Fruit fly (Drosophila melanogaster) whole organism, prepupa: Measurements from ENCODE around the gene CG16789.

ENCODE experiments used
- Blimp-1 ChIP-seq: fragments of 200-800 bp; sonication (Bioruptor generic); optimal IDR thresholded peaks from 3 replicates; lab custom pipeline; 2017; ENCODE audit warnings: missing biosample characterization, missing genetic modification characterization, mild to moderate bottlenecking, moderate library complexity, missing genetic modification reagents
- CG10631 ChIP-seq: fragments of 200-800 bp; sonication (Bioruptor generic); optimal IDR thresholded peaks from 2 replicates; lab custom pipeline; 2016; ENCODE audit warnings: missing biosample characterization, missing genetic modification characterization
- CG10669 ChIP-seq: fragments of 200-800 bp; sonication (Bioruptor generic); optimal IDR thresholded peaks from 3 replicates; lab custom pipeline; 2018; ENCODE audit warnings: missing biosample characterization, mild to moderate bottlenecking, missing genetic modification characterization, moderate library complexity
- CG11902 ChIP-seq: fragments of 200-800 bp; sonication (Bioruptor generic); optimal IDR thresholded peaks from 3 replicates; lab custom pipeline; 2016; ENCODE audit warnings: missing biosample characterization, missing genetic modification characterization
- CG15336 ChIP-seq: fragments of 200-800 bp; sonication (Bioruptor generic); IDR thresholded peaks from 2 replicates; pipeline ENCODE4 v1.3.6; 2022; ENCODE audit warnings: missing biosample characterization, missing genetic modification characterization
- CG3032 ChIP-seq: fragments of 200-800 bp; optimal IDR thresholded peaks from 2 replicates; lab custom pipeline; 2019; ENCODE audit warnings: missing biosample characterization, mild to moderate bottlenecking, missing genetic modification characterization, moderate library complexity
- CG31627 ChIP-seq: fragments of 200-800 bp; sonication (Bioruptor generic); optimal IDR thresholded peaks from 3 replicates; lab custom pipeline; 2016; ENCODE audit warnings: missing biosample characterization, missing genetic modification characterization
- CG32006 ChIP-seq: fragments of 200-800 bp; sonication (Bioruptor generic); optimal IDR thresholded peaks from 3 replicates; lab custom pipeline; 2017; ENCODE audit warnings: missing biosample characterization, mild to moderate bottlenecking, missing genetic modification characterization
- CG34406 ChIP-seq: fragments of 200-800 bp; sonication (Bioruptor generic); optimal IDR thresholded peaks from 3 replicates; lab custom pipeline; 2016; ENCODE audit warnings: missing biosample characterization, missing genetic modification characterization
- CG6276 ChIP-seq: fragments of 200-800 bp; sonication (Bioruptor generic); optimal IDR thresholded peaks from 2 replicates; lab custom pipeline; 2017; ENCODE audit warnings: missing biosample characterization, mild to moderate bottlenecking, missing genetic modification characterization
- CG6792 ChIP-seq: fragments of 200-800 bp; sonication (Bioruptor generic); optimal IDR thresholded peaks from 3 replicates; lab custom pipeline; 2016; ENCODE audit warnings: missing biosample characterization, missing genetic modification characterization
- CG6808 ChIP-seq: fragments of 200-800 bp; sonication (Bioruptor generic); optimal IDR thresholded peaks from 3 replicates; lab custom pipeline; 2017; ENCODE audit warnings: missing biosample characterization, missing genetic modification characterization, mild to moderate bottlenecking, moderate library complexity, missing genetic modification reagents
- CG6854 ChIP-seq: fragments of 200-800 bp; sonication (Bioruptor generic); optimal IDR thresholded peaks from 2 replicates; lab custom pipeline; 2017; ENCODE audit warnings: missing biosample characterization, mild to moderate bottlenecking, missing genetic modification characterization
- CG7368 ChIP-seq: fragments of 200-800 bp; sonication (Bioruptor generic); optimal IDR thresholded peaks from 3 replicates; lab custom pipeline; 2016; ENCODE audit warnings: missing biosample characterization, missing genetic modification characterization
- CG8319 ChIP-seq: fragments of 200-800 bp; sonication (Bioruptor generic); optimal IDR thresholded peaks from 3 replicates; lab custom pipeline; 2016; ENCODE audit warnings: missing biosample characterization, missing genetic modification characterization
- CG8632 ChIP-seq: fragments of 200-800 bp; sonication (Bioruptor generic); optimal IDR thresholded peaks from 3 replicates; lab custom pipeline; 2016; ENCODE audit warnings: missing biosample characterization, missing genetic modification characterization
- Eip75B ChIP-seq: fragments of 200-800 bp; sonication (Bioruptor generic); optimal IDR thresholded peaks from 3 replicates; lab custom pipeline; 2016; ENCODE audit warnings: missing biosample characterization, missing genetic modification characterization
- Eip78C ChIP-seq: fragments of 200-800 bp; sonication (Bioruptor generic); peaks from one replicate; lab custom pipeline; 2016; ENCODE audit warnings: missing biosample characterization, missing genetic modification characterization
- Ets21C ChIP-seq: fragments of 200-800 bp; sonication (Bioruptor generic); optimal IDR thresholded peaks from 3 replicates; lab custom pipeline; 2016; ENCODE audit warnings: missing biosample characterization, missing genetic modification characterization
- Ets96B ChIP-seq: fragments of 200-800 bp; optimal IDR thresholded peaks from 2 replicates; lab custom pipeline; 2019; ENCODE audit warnings: missing biosample characterization, mild to moderate bottlenecking, missing genetic modification characterization, moderate library complexity
- Hr39 ChIP-seq: fragments of 200-800 bp; sonication (Bioruptor generic); optimal IDR thresholded peaks from 2 replicates; lab custom pipeline; 2016; ENCODE audit warnings: missing biosample characterization, missing genetic modification characterization
- Hr4 ChIP-seq: fragments of 200-800 bp; sonication (Bioruptor generic); optimal IDR thresholded peaks from 3 replicates; lab custom pipeline; 2016; ENCODE audit warnings: missing biosample characterization, missing genetic modification characterization
- Lpt ChIP-seq: fragments of 200-800 bp; sonication (Bioruptor generic); optimal IDR thresholded peaks from 3 replicates; lab custom pipeline; 2016; ENCODE audit warnings: missing biosample characterization, missing genetic modification characterization
- OdsH ChIP-seq: fragments of 200-800 bp; sonication (Bioruptor generic); optimal IDR thresholded peaks from 3 replicates; lab custom pipeline; 2016; ENCODE audit warnings: missing biosample characterization, missing genetic modification characterization
- Sox14 ChIP-seq: fragments of 200-800 bp; sonication (Bioruptor generic); optimal IDR thresholded peaks from 3 replicates; lab custom pipeline; 2016; ENCODE audit warnings: missing biosample characterization, missing genetic modification characterization
- Sox15 ChIP-seq: fragments of 200-800 bp; sonication (Bioruptor generic); optimal IDR thresholded peaks from 3 replicates; lab custom pipeline; 2016; ENCODE audit warnings: missing biosample characterization, missing genetic modification characterization
- achi ChIP-seq: fragments of 200-800 bp; sonication (Bioruptor generic); optimal IDR thresholded peaks from 3 replicates; lab custom pipeline; 2016; ENCODE audit warnings: missing biosample characterization, missing genetic modification characterization
- acj6 ChIP-seq: fragments of 200-800 bp; sonication (Bioruptor generic); optimal IDR thresholded peaks from 3 replicates; lab custom pipeline; 2016; ENCODE audit warnings: missing biosample characterization, missing genetic modification characterization
- cyc ChIP-seq: fragments of 200-800 bp; sonication (Bioruptor generic); optimal IDR thresholded peaks from 3 replicates; lab custom pipeline; 2016; ENCODE audit warnings: missing biosample characterization, missing genetic modification characterization
- dsx ChIP-seq: fragments of 200-800 bp; optimal IDR thresholded peaks from 3 replicates; lab custom pipeline; 2019; ENCODE audit warnings: missing biosample characterization, mild to moderate bottlenecking, missing genetic modification characterization, moderate library complexity; ENCODE audit not compliant: poor library complexity, severe bottlenecking
- eg ChIP-seq: fragments of 200-800 bp; sonication (Bioruptor generic); IDR thresholded peaks from 3 replicates; pipeline ENCODE4 v1.3.6; 2022; ENCODE audit warnings: missing biosample characterization, missing genetic modification characterization
- esn ChIP-seq: fragments of 200-800 bp; sonication (Bioruptor generic); optimal IDR thresholded peaks from 2 replicates; lab custom pipeline; 2016; ENCODE audit warnings: missing biosample characterization, mild to moderate bottlenecking, missing genetic modification characterization, moderate library complexity
- fd59A ChIP-seq: fragments of 200-800 bp; sonication (Bioruptor generic); optimal IDR thresholded peaks from 2 replicates; lab custom pipeline; 2017; ENCODE audit warnings: missing biosample characterization, mild to moderate bottlenecking, missing genetic modification characterization, missing genetic modification reagents
- fd85E ChIP-seq: fragments of 200-800 bp; sonication (Bioruptor generic); optimal IDR thresholded peaks from 3 replicates; lab custom pipeline; 2016; ENCODE audit warnings: missing biosample characterization, missing genetic modification characterization
- fkh ChIP-seq: fragments of 200-800 bp; sonication (Bioruptor generic); optimal IDR thresholded peaks from 3 replicates; lab custom pipeline; 2017; ENCODE audit warnings: missing biosample characterization, mild to moderate bottlenecking, missing genetic modification characterization, moderate library complexity
- net ChIP-seq: fragments of 200-800 bp; sonication (Bioruptor generic); optimal IDR thresholded peaks from 3 replicates; lab custom pipeline; 2016; ENCODE audit warnings: missing biosample characterization, missing genetic modification characterization
- salr ChIP-seq, 2 experiments: fragments of 200-800 bp; sonication (Bioruptor generic); optimal IDR thresholded peaks; 3 replicates each; lab custom pipeline; 2016 to 2018; ENCODE audit warnings: missing biosample characterization in 2 of 2, missing genetic modification characterization in 2 of 2, mild to moderate bottlenecking in 1 of 2
- spab ChIP-seq: fragments of 200-800 bp; sonication (Bioruptor generic); optimal IDR thresholded peaks from 2 replicates; lab custom pipeline; 2017; ENCODE audit warnings: missing biosample characterization, mild to moderate bottlenecking, missing genetic modification characterization, missing genetic modification reagents
- ss ChIP-seq, 2 experiments: fragments of 200-800 bp; sonication (Bioruptor generic); optimal IDR thresholded peaks; 2 replicates in 1 of 2; 3 replicates in 1 of 2; lab custom pipeline; 2017 to 2018; ENCODE audit warnings: mild to moderate bottlenecking in 2 of 2, missing biosample characterization in 2 of 2, missing genetic modification characterization in 2 of 2, moderate library complexity in 1 of 2

The CG16789 gene

dm6 chr3R:9593408-9594250, 27.6 kb downstream of the CG16789 start (continued):
- TF ChIP-seq CG34406 (GFP tag; lab: Kevin White, UChicago) = peak; percentile 37
- TF ChIP-seq dsx (GFP tag; lab: Kevin White, UChicago) = peak; percentile 82
- peak; percentile 57 for TF ChIP-seq CG7368 (GFP tag; lab: Kevin White, UChicago)
- TF ChIP-seq eg (GFP tag; lab: Robert Waterston, UW) = peak; percentile 88
- no peak for TF ChIP-seq Sox15 (GFP tag; lab: Kevin White, UChicago)
- TF ChIP-seq esn = peak; percentile 9
- TF ChIP-seq CG6792 (GFP tag; lab: Kevin White, UChicago) = peak; percentile 48
- TF ChIP-seq CG10631 = peak; percentile 80

- TF ChIP-seq fd59A (GFP tag; lab: Kevin White, UChicago) (peak; percentile 58), CG11902 (GFP tag; lab: Kevin White, UChicago) (peak; percentile 3), salr (GFP tag; optimal IDR thresholded peaks at IDR 0.05; lab: Kevin White, UChicago) (peak in 1 of 2 experiments; percentile 11), CG6792 (GFP tag; lab: Kevin White, UChicago) (peak; percentile 27), Hr4 (peak; percentile 61), dsx (GFP tag; lab: Kevin White, UChicago) (no peak), CG32006 (peak; percentile 82), fd85E (GFP tag; lab: Kevin White, UChicago) (no peak), fkh (GFP tag; lab: Kevin White, UChicago) (no peak), CG6808 (GFP tag; lab: Kevin White, UChicago) (peak; percentile 65), spab (GFP tag; lab: Kevin White, UChicago) (peak; percentile 61), CG31627 (GFP tag; lab: Kevin White, UChicago) (no peak), Eip78C (GFP tag; lab: Kevin White, UChicago) (peak; percentile 37), CG8632 (GFP tag; lab: Kevin White, UChicago) (peak; percentile 34), achi (GFP tag; lab: Kevin White, UChicago) (peak; percentile 37), net (GFP tag; lab: Kevin White, UChicago) (peak; percentile 30), CG15336 (0 out of 2 replicates have a peak, but pooled peaks have one; percentile 4), cyc (GFP tag; lab: Kevin White, UChicago) (no peak), CG6276 (GFP tag; lab: Kevin White, UChicago) (peak; percentile 58), Lpt (peak; percentile 13), Ets21C (GFP tag; lab: Kevin White, UChicago) (no peak), CG10631 (peak; percentile 59), CG10669 (GFP tag; lab: Kevin White, UChicago) (peak; percentile 16), CG34406 (GFP tag; lab: Kevin White, UChicago) (no peak), Blimp-1 (no peak), Sox14 (GFP tag; lab: Kevin White, UChicago) (peak; percentile 29), CG8319 (GFP tag; lab: Kevin White, UChicago) (no peak), OdsH (GFP tag; lab: Kevin White, UChicago) (peak; percentile 55), Ets96B (peak; percentile 23), ss (GFP tag; optimal IDR thresholded peaks at IDR 0.05; lab: Kevin White, UChicago) (peak in 1 of 2 experiments; percentile 32), Hr39 (GFP tag; lab: Kevin White, UChicago) (no peak), Eip75B (GFP tag; lab: Kevin White, UChicago) (peak; percentile 10), CG3032 (peak; percentile 12), CG6854 (no peak), acj6 (GFP tag; lab: Kevin White, UChicago) (peak; percentile 47)
Observed at dm6 chr3R:9594251-9594581, 28.2 kb downstream of the CG16789 start.
